Fruit fly (Drosophila melanogaster) whole organism, embryonic: Measurements from ENCODE around the gene Crg-1.

Experiments used
- CG12391 ChIP-seq: fragments of 200-800 bp; sonication (Bioruptor generic); optimal IDR thresholded peaks from 3 replicates; lab custom pipeline; 2018; ENCODE audit warnings: missing biosample characterization, mild to moderate bottlenecking, missing genetic modification characterization, moderate library complexity
- bcd ChIP-seq: fragments of 200-800 bp; sonication (Bioruptor generic); optimal IDR thresholded peaks from 2 replicates; lab custom pipeline; 2017; ENCODE audit warnings: missing biosample characterization, mild to moderate bottlenecking, missing genetic modification characterization
- gce ChIP-seq: fragments of 200-800 bp; sonication (Bioruptor generic); IDR thresholded peaks from 3 replicates; pipeline ENCODE4 v1.3.6; 2022; ENCODE audit warnings: missing biosample characterization, missing genetic modification characterization
- kay ChIP-seq: fragments of 200-800 bp; sonication (Bioruptor generic); optimal IDR thresholded peaks from 2 replicates; lab custom pipeline; 2016; ENCODE audit warnings: missing biosample characterization, missing genetic modification characterization
- lab ChIP-seq: fragments of 200-800 bp; sonication (Bioruptor generic); optimal IDR thresholded peaks from 3 replicates; lab custom pipeline; 2017; ENCODE audit warnings: missing biosample characterization, missing genetic modification characterization, mild to moderate bottlenecking, moderate library complexity, missing genetic modification reagents
- nom ChIP-seq: fragments of 200-800 bp; sonication (Bioruptor generic); optimal IDR thresholded peaks from 2 replicates; lab custom pipeline; 2017; ENCODE audit warnings: missing biosample characterization, missing genetic modification characterization, mild to moderate bottlenecking, moderate library complexity, missing genetic modification reagents

- TF ChIP-seq gce = no peak
- no peak for TF ChIP-seq lab (GFP tag; lab: Kevin White, UChicago)
- TF ChIP-seq kay (GFP tag; lab: Kevin White, UChicago) = no peak
- no peak for TF ChIP-seq bcd (GFP tag; lab: Kevin White, UChicago)
- no peak for TF ChIP-seq CG12391 (tag; lab: Kevin White, UChicago)
- TF ChIP-seq nom (GFP tag; lab: Kevin White, UChicago) = no peak
Observed at dm6 chrX:3809085-3809484, 16.1 kb downstream of the Crg-1 start.
